Worm (Caenorhabditis elegans): ENCODE data around the gene F56D2.2.

Gene F56D2.2

DNA sequence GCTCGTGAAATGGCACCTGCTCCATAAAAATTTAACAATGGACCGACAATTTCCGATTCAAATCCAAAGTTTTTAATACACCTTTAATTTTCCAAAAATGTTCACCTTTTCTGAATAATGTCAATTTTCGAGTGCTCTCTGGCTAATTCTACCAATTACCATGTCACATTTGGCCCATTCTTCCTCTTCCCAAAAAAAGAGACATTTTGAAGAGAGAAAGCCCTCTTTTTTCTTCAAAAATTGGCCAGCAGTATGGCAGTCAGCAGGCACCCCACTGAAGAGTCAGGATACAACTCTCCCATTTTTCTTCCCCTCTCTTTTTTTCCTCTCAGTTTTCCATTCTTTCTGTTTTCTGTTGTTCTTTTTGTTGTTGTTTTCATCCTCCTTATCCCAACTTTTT, 47.4 kb downstream of the F56D2.2 start:
- TF ChIP-seq elt-3 (tag; optimal IDR thresholded peaks at IDR 0.05) (no peak), drap-1 (GFP tag; optimal IDR thresholded peaks at IDR 0.05) (no peak)

DNA sequence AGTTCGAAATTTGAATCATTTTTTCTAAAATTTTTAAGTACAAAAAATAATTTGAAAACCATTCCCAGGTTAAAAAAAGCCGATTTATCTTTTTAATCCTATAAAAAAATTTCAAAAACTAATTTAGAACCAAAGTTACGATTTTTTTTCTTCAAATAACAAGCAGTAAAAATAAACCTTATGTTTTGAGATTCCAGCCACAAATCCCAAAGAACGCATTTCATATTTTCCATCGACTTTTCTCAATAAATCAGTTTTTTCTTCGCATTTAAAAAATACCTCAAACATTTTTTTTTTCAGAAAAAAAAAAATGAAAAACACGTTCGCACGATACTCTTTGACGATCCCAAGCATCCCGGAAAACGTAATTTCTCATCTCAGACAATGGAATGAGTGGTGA, 48.1 kb downstream of the F56D2.2 start, which contains the start of gene ckk-1:
Gene ckk-1 (plus strand): TSS at position 301 of the 400 bp plus-strand sequence.
- TF ChIP-seq ztf-11 (tag; optimal IDR thresholded peaks at IDR 0.05) (no peak), sptf-1 (tag; optimal IDR thresholded peaks at IDR 0.05) (no peak), pha-4 (tag; optimal IDR thresholded peaks at IDR 0.05) (no peak), blmp-1 (tag; optimal IDR thresholded peaks at IDR 0.05) (no peak)
